Fruit fly (Drosophila melanogaster): ENCODE data around the gene Eip75B.

- TF ChIP-seq CG8478 (optimal IDR thresholded peaks at IDR 0.05) (no peak), CTCF (optimal IDR thresholded peaks at IDR 0.05) (no peak)
These were observed 83.6 kb downstream of the Eip75B start for dm6 chr3L:17980772-17981492.
